Worm (Caenorhabditis elegans): ENCODE data around the gene ipla-2.

The ipla-2 gene

DNA sequence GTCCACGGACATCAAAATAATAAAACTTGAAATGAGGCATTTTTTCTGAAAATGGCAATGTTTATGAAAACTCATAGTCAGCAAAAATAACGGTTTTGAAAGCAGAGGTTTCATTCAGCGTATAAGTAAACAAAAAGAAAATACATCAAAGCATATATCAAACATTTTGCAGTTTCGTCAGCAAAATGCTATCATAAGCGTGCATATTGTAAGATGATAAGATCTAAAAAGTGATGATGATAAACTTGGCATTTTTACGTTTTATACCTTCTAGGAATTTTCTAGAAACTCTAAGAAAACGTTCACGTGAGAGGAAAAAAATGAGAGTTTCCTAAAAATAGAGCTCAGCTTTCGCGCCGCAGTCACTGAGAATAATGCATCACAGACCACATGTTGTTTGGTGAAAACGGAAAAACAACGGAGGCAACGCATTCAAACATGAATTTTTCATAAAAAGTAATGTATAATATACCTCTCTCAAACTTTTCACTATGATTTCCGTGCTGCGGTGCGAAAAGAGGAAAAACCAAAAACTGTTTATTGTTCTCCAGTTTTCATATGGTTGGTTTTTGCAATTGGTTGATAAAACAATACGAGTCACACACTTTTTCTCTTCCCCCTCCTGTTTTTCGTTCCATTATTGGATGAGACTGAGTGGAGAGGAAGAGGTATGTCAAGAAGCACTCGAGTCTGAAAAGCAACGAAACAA lies 25.2 kb upstream of the ipla-2 start, which contains the start of the genes gst-36 and R07B1.5:
gst-36 (minus strand) TSS at position 45 of the 709 bp plus-strand sequence.
R07B1.5 (plus strand) TSS at position 665 of the 709 bp plus-strand sequence.
- TF ChIP-seq hlh-6 (tag; optimal IDR thresholded peaks at IDR 0.05) (no peak), elt-2 (tag; optimal IDR thresholded peaks at IDR 0.05) (peak; percentile 56)

- TF ChIP-seq unc-3 (GFP tag; conservative IDR thresholded peaks at IDR 0.05) (no peak), unc-3 (tag; optimal IDR thresholded peaks at IDR 0.05) (no peak), unc-55 (GFP tag; optimal IDR thresholded peaks at IDR 0.05) (no peak), hlh-15 (tag; optimal IDR thresholded peaks at IDR 0.05) (no peak), ttx-3 (tag; optimal IDR thresholded peaks at IDR 0.05) (no peak), ceh-22 (tag; optimal IDR thresholded peaks at IDR 0.05) (no peak), C38D4.7 (GFP tag; optimal IDR thresholded peaks at IDR 0.05) (no peak), ref-2 (tag; optimal IDR thresholded peaks at IDR 0.05) (no peak), npax-4 (tag; optimal IDR thresholded peaks at IDR 0.05) (no peak), fkh-10 (GFP tag; optimal IDR thresholded peaks at IDR 0.05) (no peak), K09A11.1 (tag; optimal IDR thresholded peaks at IDR 0.05; ENCODE audit: insufficient read depth) (no peak), ahr-1 (tag; optimal IDR thresholded peaks at IDR 0.05) (no peak)
These were observed 20.2 kb upstream of the ipla-2 start, which contains the start of gene scav-5 for ce11 chrX:9858069-9858468. TSS of gene scav-5 (plus strand) at chrX:9858365.

ce11 chrX:9856618-9857017 lies 18.8 kb upstream of the ipla-2 start, which contains the start of gene R07B1.11:
TSS of gene R07B1.11 (plus strand) at chrX:9856918.
- TF ChIP-seq ceh-48 (tag; optimal IDR thresholded peaks at IDR 0.05) = no peak
- no peak for TF ChIP-seq lim-6 (tag; optimal IDR thresholded peaks at IDR 0.05)
- TF ChIP-seq tbx-2 (tag; optimal IDR thresholded peaks at IDR 0.05) = no peak
- TF ChIP-seq madf-2 (tag; optimal IDR thresholded peaks at IDR 0.05) = no peak
- no peak for TF ChIP-seq hlh-30 (tag; optimal IDR thresholded peaks at IDR 0.05; ENCODE audit: insufficient read depth)
- TF ChIP-seq sdc-2 (tag; optimal IDR thresholded peaks at IDR 0.05) = no peak
- TF ChIP-seq hlh-6 (tag; optimal IDR thresholded peaks at IDR 0.05) = no peak
- no peak for TF ChIP-seq nhr-11 (tag; optimal IDR thresholded peaks at IDR 0.05)
- no peak for TF ChIP-seq elt-2 (tag; optimal IDR thresholded peaks at IDR 0.05)
- no peak for TF ChIP-seq ceh-6 (GFP tag; optimal IDR thresholded peaks at IDR 0.05)
- TF ChIP-seq pros-1 (tag; optimal IDR thresholded peaks at IDR 0.05) = no peak
- no peak for TF ChIP-seq hlh-15 (tag; optimal IDR thresholded peaks at IDR 0.05)

DNA sequence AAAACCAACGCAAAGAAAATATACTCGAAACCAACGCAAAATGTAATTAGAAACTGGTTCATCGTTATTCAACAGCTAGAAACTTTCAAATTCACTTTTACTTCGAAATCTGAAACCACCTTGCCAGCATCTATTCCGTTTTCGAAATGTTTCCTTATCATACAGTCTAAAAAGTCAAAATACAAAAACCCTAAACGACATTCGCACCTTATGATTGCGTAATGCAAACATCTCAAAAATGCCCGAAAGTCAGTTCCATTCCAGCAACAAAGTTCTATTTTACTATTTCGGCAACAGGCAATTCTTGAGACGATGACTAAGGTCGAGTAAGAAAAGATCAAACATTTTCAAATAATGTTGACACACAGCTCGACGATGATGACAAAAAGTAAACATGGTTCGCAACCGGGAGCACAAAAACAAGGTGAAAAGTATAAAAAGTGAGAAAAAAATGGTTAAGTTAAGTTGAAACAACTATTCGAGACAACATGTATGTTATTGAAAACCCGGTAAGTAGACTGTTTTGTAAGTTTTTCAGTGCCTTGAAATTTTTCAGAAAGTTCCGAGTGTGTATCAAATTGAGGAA lies 14.0 kb upstream of the ipla-2 start, which contains the start of gene lec-7:
lec-7 (plus strand) TSS at position 297 of the 586 bp plus-strand sequence.
- TF ChIP-seq ama-1 (optimal IDR thresholded peaks at IDR 0.05) (no peak), K09A11.1 (tag; optimal IDR thresholded peaks at IDR 0.05; ENCODE audit: insufficient read depth) (no peak), pag-3 (tag; optimal IDR thresholded peaks at IDR 0.05; ENCODE audit: borderline replicate concordance) (no peak), mec-3 (tag; optimal IDR thresholded peaks at IDR 0.05; ENCODE audit: borderline replicate concordance) (no peak), ceh-14 (tag; optimal IDR thresholded peaks at IDR 0.05) (no peak), pha-2 (tag; optimal IDR thresholded peaks at IDR 0.05) (no peak)

ce11 chrX:9850258-9850657 lies 12.4 kb upstream of the ipla-2 start, which contains the start of gene lec-8:
TSS of gene lec-8 (plus strand) at chrX:9850571.
- TF ChIP-seq odd-2 (tag; optimal IDR thresholded peaks at IDR 0.05) (no peak), ama-1 (optimal IDR thresholded peaks at IDR 0.05) (no peak), pha-4 (tag; optimal IDR thresholded peaks at IDR 0.05) (no peak), dve-1 (tag; optimal IDR thresholded peaks at IDR 0.05) (no peak), C38D4.7 (GFP tag; optimal IDR thresholded peaks at IDR 0.05) (no peak), pros-1 (tag; optimal IDR thresholded peaks at IDR 0.05) (no peak), hlh-30 (tag; optimal IDR thresholded peaks at IDR 0.05; ENCODE audit: insufficient read depth) (no peak), che-1 (tag; optimal IDR thresholded peaks at IDR 0.05) (no peak), pag-3 (tag; optimal IDR thresholded peaks at IDR 0.05; ENCODE audit: borderline replicate concordance) (no peak), nhr-11 (tag; optimal IDR thresholded peaks at IDR 0.05) (no peak), ceh-34 (tag; optimal IDR thresholded peaks at IDR 0.05) (no peak), hlh-13 (GFP tag; optimal IDR thresholded peaks at IDR 0.05) (no peak), ceh-6 (GFP tag; optimal IDR thresholded peaks at IDR 0.05) (no peak), ttx-3 (tag; optimal IDR thresholded peaks at IDR 0.05) (no peak)
